Worm (Caenorhabditis elegans) whole organism, L2 larva: ENCODE data around the gene lntl-1.

Source experiments
- C34F6.9 ChIP-seq: fragments of 150-350 bp; optimal IDR thresholded peaks from 2 replicates; lab custom pipeline; 2014; ENCODE audit warnings: missing biosample characterization, missing genetic modification characterization
- F13H6.1 ChIP-seq: sonication (generic microtip); optimal IDR thresholded peaks from 2 replicates; lab custom pipeline; 2016; ENCODE audit warnings: missing genetic modification characterization, missing compliant biosample characterization
- R02D3.7 ChIP-seq: fragments of 150-350 bp; optimal IDR thresholded peaks from 2 replicates; lab custom pipeline; 2014; ENCODE audit warnings: missing biosample characterization, missing genetic modification characterization
- Y55F3AM.14 ChIP-seq: fragments of 200-800 bp; sonication (Bioruptor generic); optimal IDR thresholded peaks from 2 replicates; lab custom pipeline; 2018; ENCODE audit warnings: mild to moderate bottlenecking, missing genetic modification characterization, missing compliant biosample characterization
- ZK546.5 ChIP-seq: sonication (generic microtip); optimal IDR thresholded peaks from 2 replicates; lab custom pipeline; 2017; ENCODE audit warnings: missing biosample characterization, missing genetic modification characterization
- alr-1 ChIP-seq: fragments of 150-350 bp; optimal IDR thresholded peaks from 2 replicates; lab custom pipeline; 2014; ENCODE audit warnings: missing biosample characterization, missing genetic modification characterization
- aly-2 ChIP-seq: fragments of 150-350 bp; optimal IDR thresholded peaks from 2 replicates; lab custom pipeline; 2014; ENCODE audit warnings: missing biosample characterization, missing genetic modification characterization
- blmp-1 ChIP-seq: sonication (generic microtip); optimal IDR thresholded peaks from 2 replicates; lab custom pipeline; 2017; ENCODE audit warnings: missing genetic modification characterization, mild to moderate bottlenecking, missing compliant biosample characterization, antibody characterized with exemption, moderate library complexity; ENCODE audit not compliant: insufficient read depth
- ceh-16 ChIP-seq: fragments of 150-350 bp; optimal IDR thresholded peaks from 2 replicates; lab custom pipeline; 2014; ENCODE audit warnings: missing biosample characterization, missing genetic modification characterization
- crh-2 ChIP-seq: sonication (generic microtip); optimal IDR thresholded peaks from 2 replicates; lab custom pipeline; 2017; ENCODE audit warnings: missing biosample characterization, missing genetic modification characterization
- egl-27 ChIP-seq: sonication (generic microtip); optimal IDR thresholded peaks from 3 replicates; lab custom pipeline; 2017; ENCODE audit warnings: missing biosample characterization, missing genetic modification reagents, missing genetic modification characterization
- elt-1 ChIP-seq: fragments of 150-350 bp; optimal IDR thresholded peaks from 2 replicates; lab custom pipeline; 2014; ENCODE audit warnings: missing biosample characterization, missing genetic modification characterization
- elt-3 ChIP-seq: sonication (generic microtip); optimal IDR thresholded peaks from 2 replicates; lab custom pipeline; 2017; ENCODE audit warnings: missing biosample characterization, missing genetic modification characterization
- fos-1 ChIP-seq: fragments of 150-350 bp; optimal IDR thresholded peaks from 2 replicates; lab custom pipeline; 2014; ENCODE audit warnings: missing biosample characterization, missing genetic modification characterization
- gmeb-1 ChIP-seq: fragments of 150-350 bp; optimal IDR thresholded peaks from 2 replicates; lab custom pipeline; 2014; ENCODE audit warnings: missing biosample characterization, missing genetic modification characterization
- lin-13 ChIP-seq: fragments of 150-350 bp; optimal IDR thresholded peaks from 2 replicates; lab custom pipeline; 2014; ENCODE audit warnings: missing biosample characterization, missing genetic modification reagents, missing genetic modification characterization
- lin-39 ChIP-seq: fragments of 150-350 bp; optimal IDR thresholded peaks from 2 replicates; lab custom pipeline; 2014; ENCODE audit warnings: missing biosample characterization, missing genetic modification reagents, missing genetic modification characterization
- lsy-2 ChIP-seq, 2 experiments: fragments of 150-350 bp in 1 of 2; sonication (generic microtip) in 1 of 2; optimal IDR thresholded peaks; 2 replicates each; lab custom pipeline; 2014 to 2017; ENCODE audit warnings: missing biosample characterization in 2 of 2, missing genetic modification characterization in 2 of 2
- mab-5 ChIP-seq: fragments of 150-350 bp; optimal IDR thresholded peaks from 2 replicates; lab custom pipeline; 2014; ENCODE audit warnings: missing biosample characterization, missing genetic modification characterization
- mbf-1 ChIP-seq: sonication (generic microtip); optimal IDR thresholded peaks from 2 replicates; lab custom pipeline; 2017; ENCODE audit warnings: missing biosample characterization, missing genetic modification characterization
- nhr-11 ChIP-seq: fragments of 150-350 bp; optimal IDR thresholded peaks from 2 replicates; lab custom pipeline; 2014; ENCODE audit warnings: missing biosample characterization, missing genetic modification characterization
- nhr-129 ChIP-seq: fragments of 150-350 bp; optimal IDR thresholded peaks from 2 replicates; lab custom pipeline; 2014; ENCODE audit warnings: missing biosample characterization, missing genetic modification characterization
- nhr-21 ChIP-seq: fragments of 150-350 bp; optimal IDR thresholded peaks from 2 replicates; lab custom pipeline; 2014; ENCODE audit warnings: missing biosample characterization, missing genetic modification characterization
- nhr-23 ChIP-seq: fragments of 150-350 bp; optimal IDR thresholded peaks from 2 replicates; lab custom pipeline; 2014; ENCODE audit warnings: missing biosample characterization, missing genetic modification reagents, missing genetic modification characterization
- nhr-25 ChIP-seq: fragments of 150-350 bp; sonication (generic microtip); optimal IDR thresholded peaks from 3 replicates; lab custom pipeline; 2014; ENCODE audit warnings: missing biosample characterization, missing genetic modification characterization
- nhr-6 ChIP-seq: fragments of 150-350 bp; optimal IDR thresholded peaks from 2 replicates; lab custom pipeline; 2014; ENCODE audit warnings: missing biosample characterization, missing genetic modification characterization
- nhr-77 ChIP-seq: fragments of 150-350 bp; optimal IDR thresholded peaks from 2 replicates; lab custom pipeline; 2014; ENCODE audit warnings: missing biosample characterization, missing genetic modification characterization
- peb-1 ChIP-seq: fragments of 150-350 bp; optimal IDR thresholded peaks from 2 replicates; lab custom pipeline; 2014; ENCODE audit warnings: missing biosample characterization, missing genetic modification characterization
- sem-4 ChIP-seq: fragments of 150-350 bp; optimal IDR thresholded peaks from 2 replicates; lab custom pipeline; 2014; ENCODE audit warnings: missing biosample characterization, missing genetic modification reagents, missing genetic modification characterization
- sma-3 ChIP-seq: sonication (generic microtip); optimal IDR thresholded peaks from 2 replicates; lab custom pipeline; 2016; ENCODE audit warnings: missing genetic modification reagents, missing genetic modification characterization, missing compliant biosample characterization
- sma-9 ChIP-seq, 2 experiments: fragments of 150-350 bp in 1 of 2; sonication (generic microtip) in 1 of 2; optimal IDR thresholded peaks; 2 replicates each; lab custom pipeline; 2014 to 2016; ENCODE audit warnings: missing genetic modification characterization in 2 of 2, mild to moderate bottlenecking in 1 of 2, missing biosample characterization in 1 of 2, missing compliant biosample characterization in 1 of 2, missing genetic modification reagents in 1 of 2, moderate library complexity in 1 of 2
- snpc-4 ChIP-seq: fragments of 150-350 bp; optimal IDR thresholded peaks from 2 replicates; lab custom pipeline; 2014; ENCODE audit warnings: missing biosample characterization, missing genetic modification characterization
- unc-39 ChIP-seq: fragments of 150-350 bp; optimal IDR thresholded peaks from 2 replicates; lab custom pipeline; 2014; ENCODE audit warnings: missing biosample characterization, missing genetic modification characterization
- unc-55 ChIP-seq: fragments of 150-350 bp; sonication (generic microtip); optimal IDR thresholded peaks from 3 replicates; lab custom pipeline; 2014; ENCODE audit warnings: missing biosample characterization, missing genetic modification reagents, missing genetic modification characterization
- unc-62 ChIP-seq: fragments of 150-350 bp; optimal IDR thresholded peaks from 2 replicates; lab custom pipeline; 2014; ENCODE audit warnings: missing biosample characterization, missing genetic modification reagents, missing genetic modification characterization
- zag-1 ChIP-seq: fragments of 150-350 bp; optimal IDR thresholded peaks from 2 replicates; lab custom pipeline; 2014; ENCODE audit warnings: missing biosample characterization, missing genetic modification characterization
- ztf-1 ChIP-seq: fragments of 200-800 bp; sonication (Bioruptor generic); conservative IDR thresholded peaks from 2 replicates; pipeline ENCODE4 v1.3.6; 2022; ENCODE audit warnings: missing genetic modification characterization, missing compliant biosample characterization
- ztf-11 ChIP-seq: sonication (generic microtip); optimal IDR thresholded peaks from 2 replicates; lab custom pipeline; 2017; ENCODE audit warnings: missing biosample characterization, missing genetic modification characterization

The lntl-1 gene

DNA sequence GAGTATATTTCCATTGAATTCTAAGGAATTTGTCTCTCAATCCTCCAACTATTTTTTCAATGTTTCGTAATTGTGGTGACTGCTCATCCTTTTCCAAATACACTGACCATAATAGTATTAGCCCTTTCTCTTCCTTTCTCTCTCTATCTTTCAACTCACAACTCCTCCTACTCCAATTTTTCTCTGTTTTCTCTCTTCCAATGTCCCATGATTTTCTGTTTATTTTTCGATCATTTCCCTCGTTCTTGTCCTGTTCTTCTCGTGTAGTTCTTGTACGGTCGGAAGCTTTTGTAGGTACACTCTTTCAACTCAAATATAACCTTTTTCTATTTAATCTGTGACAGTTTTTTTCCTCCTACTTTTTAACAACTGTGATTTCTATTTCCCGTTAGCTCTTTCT is 15.1 kb upstream of the lntl-1 start:
- TF ChIP-seq lsy-2 (tag; optimal IDR thresholded peaks at IDR 0.05; lab: Kevin White, UChicago) (peak in 1 of 2 experiments; percentile 11), fos-1 (tag; lab: Kevin White, UChicago) (peak; percentile 16), nhr-129 (tag; lab: Kevin White, UChicago) (peak; percentile 62), C34F6.9 (tag; lab: Kevin White, UChicago) (peak; percentile 7), crh-2 (tag; lab: Kevin White, UChicago) (no peak), blmp-1 (tag; lab: Kevin White, UChicago) (no peak), F13H6.1 (tag; lab: Kevin White, UChicago) (peak; percentile 62), unc-55 (GFP tag; lab: Kevin White, UChicago) (peak; percentile 14), nhr-25 (no peak), aly-2 (tag; lab: Kevin White, UChicago) (no peak), alr-1 (no peak)

ce11 chrIV:5820953-5821352 is 14.1 kb upstream of the lntl-1 start:
- TF ChIP-seq nhr-77 (tag; lab: Kevin White, UChicago) (no peak), sma-3 (GFP tag; lab: Kevin White, UChicago) (no peak), fos-1 (tag; lab: Kevin White, UChicago) (peak; percentile 60), mbf-1 (tag; lab: Kevin White, UChicago) (no peak), F13H6.1 (tag; lab: Kevin White, UChicago) (no peak), snpc-4 (tag; lab: Kevin White, UChicago) (no peak), nhr-21 (no peak), unc-62 (GFP tag; lab: Kevin White, UChicago) (no peak), alr-1 (no peak), mab-5 (tag; lab: Kevin White, UChicago) (no peak), lin-39 (no peak), unc-55 (GFP tag; lab: Kevin White, UChicago) (peak; percentile 29), C34F6.9 (tag; lab: Kevin White, UChicago) (no peak)

ce11 chrIV:5820056-5820799 is 13.3 kb upstream of the lntl-1 start:
- TF ChIP-seq aly-2 (tag; lab: Kevin White, UChicago) (no peak), nhr-11 (tag; lab: Kevin White, UChicago) (no peak), elt-1 (no peak), nhr-6 (tag; lab: Kevin White, UChicago) (no peak), ztf-1 (GFP tag; lab: Robert Waterston, UW) (no peak), elt-3 (tag; lab: Kevin White, UChicago) (no peak), peb-1 (no peak), nhr-25 (no peak), lin-13 (GFP tag; lab: Kevin White, UChicago) (no peak), Y55F3AM.14 (GFP tag; lab: Kevin White, UChicago) (no peak), ZK546.5 (tag; lab: Kevin White, UChicago) (no peak), snpc-4 (tag; lab: Kevin White, UChicago) (no peak), sem-4 (tag; lab: Kevin White, UChicago) (no peak), R02D3.7 (tag; lab: Kevin White, UChicago) (no peak), nhr-23 (tag; lab: Kevin White, UChicago) (no peak)

DNA sequence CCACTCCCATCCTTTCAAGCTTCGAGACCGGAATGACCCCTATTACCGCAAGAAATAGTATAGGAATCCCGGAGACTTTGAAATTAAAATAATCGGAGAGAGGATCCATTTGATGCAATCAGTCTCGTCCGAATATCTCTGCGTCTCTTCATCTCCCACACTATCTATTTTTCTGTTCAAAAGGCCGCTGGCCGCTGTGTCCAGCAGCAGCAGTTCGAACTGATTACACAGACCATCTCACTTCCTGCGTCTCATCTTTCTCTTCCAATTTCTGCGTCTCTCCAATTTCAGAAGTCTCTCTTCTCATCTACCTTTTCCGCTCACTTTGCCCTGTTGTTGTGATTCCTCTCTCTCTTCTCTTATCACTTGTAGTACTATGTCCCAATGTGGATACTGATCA is 10.6 kb upstream of the lntl-1 start:
- TF ChIP-seq nhr-129 (tag; lab: Kevin White, UChicago) (peak; percentile 54), elt-3 (tag; lab: Kevin White, UChicago) (no peak), elt-1 (no peak), sma-9 (GFP tag; optimal IDR thresholded peaks at IDR 0.05; lab: Kevin White, UChicago) (peak; percentile 85), sma-9 (tag; optimal IDR thresholded peaks at IDR 0.05; lab: Kevin White, UChicago) (peak; percentile 24), ZK546.5 (tag; lab: Kevin White, UChicago) (no peak), crh-2 (tag; lab: Kevin White, UChicago) (peak; percentile 57), C34F6.9 (tag; lab: Kevin White, UChicago) (peak; percentile 42), ceh-16 (tag; lab: Kevin White, UChicago) (no peak), egl-27 (tag; lab: Kevin White, UChicago) (peak; percentile 51), gmeb-1 (peak; percentile 65), sem-4 (tag; lab: Kevin White, UChicago) (peak; percentile 72), mbf-1 (tag; lab: Kevin White, UChicago) (no peak), nhr-21 (peak; percentile 69), lin-39 (no peak), lsy-2 (tag; optimal IDR thresholded peaks at IDR 0.05; lab: Kevin White, UChicago) (peak in 1 of 2 experiments; percentile 65), zag-1 (no peak), unc-55 (GFP tag; lab: Kevin White, UChicago) (peak; percentile 9), lin-13 (GFP tag; lab: Kevin White, UChicago) (peak; percentile 3), nhr-6 (tag; lab: Kevin White, UChicago) (peak; percentile 40), sma-3 (GFP tag; lab: Kevin White, UChicago) (peak; percentile 74), F13H6.1 (tag; lab: Kevin White, UChicago) (peak; percentile 91), nhr-11 (tag; lab: Kevin White, UChicago) (no peak), blmp-1 (tag; lab: Kevin White, UChicago) (peak; percentile 20), fos-1 (tag; lab: Kevin White, UChicago) (peak; percentile 92), snpc-4 (tag; lab: Kevin White, UChicago) (no peak), ztf-11 (no peak), unc-39 (tag; lab: Kevin White, UChicago) (no peak), nhr-25 (peak; percentile 58)
